Fruit fly (Drosophila melanogaster): ENCODE measurements around the gene Aps.

The Aps gene

dm6 chr3L:10851853-10852346 is 47.0 kb downstream of the Aps start:
- TF ChIP-seq HLH106 (tag; optimal IDR thresholded peaks at IDR 0.05) (peak; percentile 70), h (GFP tag; optimal IDR thresholded peaks at IDR 0.05) (peak; percentile 28), foxo (GFP tag; optimal IDR thresholded peaks at IDR 0.05) (peak in 1 of 2 experiments; percentile 70), dl (GFP tag; optimal IDR thresholded peaks at IDR 0.05; ENCODE audit: insufficient read depth in 1 of 2, partially characterized antibody in 2 of 2) (no peak), Hnf4 (GFP tag; optimal IDR thresholded peaks at IDR 0.05) (no peak), Hr78 (GFP tag; optimal IDR thresholded peaks at IDR 0.05) (no peak), dsf (GFP tag; optimal IDR thresholded peaks at IDR 0.05; ENCODE audit: borderline replicate concordance) (no peak), tai (GFP tag; optimal IDR thresholded peaks at IDR 0.05) (no peak), OdsH (GFP tag; optimal IDR thresholded peaks at IDR 0.05) (peak; percentile 28), rgr (GFP tag; optimal IDR thresholded peaks at IDR 0.05) (peak; percentile 53), jim (GFP tag; optimal IDR thresholded peaks at IDR 0.05) (no peak), pan (optimal IDR thresholded peaks at IDR 0.05) (no peak), Myc (optimal IDR thresholded peaks at IDR 0.05) (no peak), sage (GFP tag; optimal IDR thresholded peaks at IDR 0.05) (no peak), dmrt93B (GFP tag; optimal IDR thresholded peaks at IDR 0.05) (peak; percentile 46), brk (GFP tag; optimal IDR thresholded peaks at IDR 0.05) (no peak), sv (GFP tag; optimal IDR thresholded peaks at IDR 0.05) (no peak), Sp1 (GFP tag; optimal IDR thresholded peaks at IDR 0.05) (peak; percentile 73), psq (GFP tag; optimal IDR thresholded peaks at IDR 0.05) (peak; percentile 57), Jra (GFP tag; optimal IDR thresholded peaks at IDR 0.05) (no peak), Rel (GFP tag; optimal IDR thresholded peaks at IDR 0.05) (no peak), Rel (tag; optimal IDR thresholded peaks at IDR 0.05) (no peak), Mio (GFP tag; optimal IDR thresholded peaks at IDR 0.05) (no peak), ey (GFP tag; optimal IDR thresholded peaks at IDR 0.05) (peak; percentile 55), woc (GFP tag; optimal IDR thresholded peaks at IDR 0.05) (peak; percentile 36)

- TF ChIP-seq Abd-B (GFP tag; optimal IDR thresholded peaks at IDR 0.05) (no peak), dl (GFP tag; optimal IDR thresholded peaks at IDR 0.05; ENCODE audit: insufficient read depth in 1 of 2, partially characterized antibody in 2 of 2) (peak in 1 of 2 experiments; percentile 19), Hnf4 (GFP tag; optimal IDR thresholded peaks at IDR 0.05) (no peak)
Observed at dm6 chr3L:10851107-10851762, 47.7 kb downstream of the Aps start.

dm6 chr3L:10849620-10850302 is 49.2 kb downstream of the Aps start:
- TF ChIP-seq Mio (GFP tag; optimal IDR thresholded peaks at IDR 0.05) (no peak), psq (GFP tag; optimal IDR thresholded peaks at IDR 0.05) (peak; percentile 60)

dm6 chr3L:10848712-10849377 is 50.1 kb downstream of the Aps start:
- TF ChIP-seq Abd-B (GFP tag; optimal IDR thresholded peaks at IDR 0.05) (no peak), br (GFP tag; optimal IDR thresholded peaks at IDR 0.05) (no peak), Mio (GFP tag; optimal IDR thresholded peaks at IDR 0.05) (no peak), foxo (GFP tag; optimal IDR thresholded peaks at IDR 0.05) (no peak), OdsH (GFP tag; optimal IDR thresholded peaks at IDR 0.05) (no peak), Dif (GFP tag; optimal IDR thresholded peaks at IDR 0.05; ENCODE audit: partially characterized antibody) (no peak), sv (GFP tag; optimal IDR thresholded peaks at IDR 0.05) (no peak), Rel (GFP tag; optimal IDR thresholded peaks at IDR 0.05) (no peak), Rel (tag; optimal IDR thresholded peaks at IDR 0.05) (no peak), brk (GFP tag; optimal IDR thresholded peaks at IDR 0.05) (no peak), N (GFP tag; optimal IDR thresholded peaks at IDR 0.05) (no peak), CG32264 (GFP tag; optimal IDR thresholded peaks at IDR 0.05) (no peak), Jra (GFP tag; optimal IDR thresholded peaks at IDR 0.05) (no peak)
